Fruit fly (Drosophila melanogaster): ENCODE data around the gene Calx.

Gene Calx

dm6 chr3R:21006967-21007366, 29.0 kb downstream of the Calx start, which contains the start of gene Alp5:
Gene Alp5, minus strand, starts transcription at chr3R:21006990.
- TF ChIP-seq CG17801 (GFP tag; optimal IDR thresholded peaks at IDR 0.05; ENCODE audit: partially characterized antibody): no peak

dm6 chr3R:21013780-21014179, 35.8 kb downstream of the Calx start:
- no peak for TF ChIP-seq CG17801 (GFP tag; optimal IDR thresholded peaks at IDR 0.05; ENCODE audit: partially characterized antibody)

- no peak for TF ChIP-seq CG17801 (GFP tag; optimal IDR thresholded peaks at IDR 0.05; ENCODE audit: partially characterized antibody)
Observed at dm6 chr3R:21015636-21016035, 37.7 kb downstream of the Calx start, which contains the start of gene CG5697. Gene CG5697, plus strand, starts transcription at chr3R:21015949.

dm6 chr3R:21017464-21018080, 39.6 kb downstream of the Calx start, which contains the start of gene Rlip:
Gene Rlip, plus strand, starts transcription at chr3R:21017684.
- peak; percentile 69 for TF ChIP-seq CG17801 (GFP tag; optimal IDR thresholded peaks at IDR 0.05; ENCODE audit: partially characterized antibody)

dm6 chr3R:21019073-21019472, 41.1 kb downstream of the Calx start:
- TF ChIP-seq CG17801 (GFP tag; optimal IDR thresholded peaks at IDR 0.05; ENCODE audit: partially characterized antibody): no peak

dm6 chr3R:21022769-21023517, 45.0 kb downstream of the Calx start:
- no peak for TF ChIP-seq CG17801 (GFP tag; optimal IDR thresholded peaks at IDR 0.05; ENCODE audit: partially characterized antibody)

dm6 chr3R:21023902-21024541, 46.0 kb downstream of the Calx start, which contains the start of gene peg:
Gene peg, minus strand, starts transcription at chr3R:21024163.
- no peak for TF ChIP-seq CG17801 (GFP tag; optimal IDR thresholded peaks at IDR 0.05; ENCODE audit: partially characterized antibody)

- TF ChIP-seq CG17801 (GFP tag; optimal IDR thresholded peaks at IDR 0.05; ENCODE audit: partially characterized antibody): no peak
Observed at dm6 chr3R:21025508-21025907, 47.5 kb downstream of the Calx start.

dm6 chr3R:21042399-21042798, 64.4 kb downstream of the Calx start, which contains the start of gene Dhc93AB:
Gene Dhc93AB, minus strand, starts transcription at chr3R:21042499.
- no peak for TF ChIP-seq CG17801 (GFP tag; optimal IDR thresholded peaks at IDR 0.05; ENCODE audit: partially characterized antibody)

- no peak for TF ChIP-seq CG17801 (GFP tag; optimal IDR thresholded peaks at IDR 0.05; ENCODE audit: partially characterized antibody)
Observed at dm6 chr3R:21043549-21044118, 65.7 kb downstream of the Calx start, which contains the start of gene CG12278. Gene CG12278, plus strand, starts transcription at chr3R:21044068.

dm6 chr3R:21045742-21046141, 67.8 kb downstream of the Calx start, which contains the start of gene CG31189:
Gene CG31189, minus strand, starts transcription at chr3R:21045842.
- TF ChIP-seq CG17801 (GFP tag; optimal IDR thresholded peaks at IDR 0.05; ENCODE audit: partially characterized antibody): no peak

dm6 chr3R:21046927-21047326, 68.9 kb downstream of the Calx start, which contains the start of gene CG31207:
Gene CG31207, minus strand, starts transcription at chr3R:21047027.
- TF ChIP-seq CG17801 (GFP tag; optimal IDR thresholded peaks at IDR 0.05; ENCODE audit: partially characterized antibody): no peak

- TF ChIP-seq CG17801 (GFP tag; optimal IDR thresholded peaks at IDR 0.05; ENCODE audit: partially characterized antibody): no peak
Observed at dm6 chr3R:21048729-21049128, 70.7 kb downstream of the Calx start, which contains the start of gene CG7079. Gene CG7079, minus strand, starts transcription at chr3R:21048829.

dm6 chr3R:21050875-21051274, 72.9 kb downstream of the Calx start, which contains the start of gene Jhbp15:
Gene Jhbp15, minus strand, starts transcription at chr3R:21050975.
- TF ChIP-seq CG17801 (GFP tag; optimal IDR thresholded peaks at IDR 0.05; ENCODE audit: partially characterized antibody): no peak

- no peak for TF ChIP-seq CG17801 (GFP tag; optimal IDR thresholded peaks at IDR 0.05; ENCODE audit: partially characterized antibody)
Observed at dm6 chr3R:21057519-21057918, 79.5 kb downstream of the Calx start.

All from ovary, adult (tissue).